Fruit fly (Drosophila melanogaster) whole organism: ENCODE data around the gene CG46383.

ENCODE experiments used
- Dll ChIP-seq: fragments of >200 bp; optimal IDR thresholded peaks from 2 replicates; lab custom pipeline; 2017
- EcR ChIP-seq, 2 experiments: fragments of >200 bp; optimal IDR thresholded peaks; 2 replicates each; lab custom pipeline; 2017; ENCODE audit warnings: missing biosample characterization in 2 of 2, missing genetic modification characterization in 2 of 2, missing genetic modification reagents in 2 of 2
- psq ChIP-seq: fragments of >200 bp; optimal IDR thresholded peaks from 2 replicates; lab custom pipeline; 2017
- usp ChIP-seq: fragments of >200 bp; optimal IDR thresholded peaks from 2 replicates; lab custom pipeline; 2017; ENCODE audit warnings: missing biosample characterization, missing genetic modification characterization, mixed read lengths

dm6 chr3R:15920229-15920533 lies 30.6 kb downstream of the CG46383 start:
- no peak for TF ChIP-seq psq (lab: Kevin White, UChicago)
- no peak for TF ChIP-seq EcR (GFP tag; optimal IDR thresholded peaks at IDR 0.05; lab: Kevin White, UChicago)
- TF ChIP-seq Dll (lab: Kevin White, UChicago): no peak
- TF ChIP-seq usp (GFP tag; lab: Kevin White, UChicago): no peak
